Worm (Caenorhabditis elegans): ENCODE measurements around the gene F54B11.10.

The F54B11.10 gene

ce11 chrX:13581820-13582219 lies at the start of gene F54B11.10:
Gene F54B11.10 (plus strand): TSS chrX:13582120.
- TF ChIP-seq unc-62 (GFP tag; optimal IDR thresholded peaks at IDR 0.05) = no peak

ce11 chrX:13532424-13533309 lies 49.3 kb upstream of the F54B11.10 start, which contains the start of gene acr-12:
Gene acr-12 (plus strand): TSS chrX:13532853.
- no peak for TF ChIP-seq unc-62 (GFP tag; optimal IDR thresholded peaks at IDR 0.05)

ce11 chrX:13536759-13537158 lies 45.2 kb upstream of the F54B11.10 start, which contains the start of gene R01E6.5:
Gene R01E6.5 (plus strand): TSS chrX:13537059.
- TF ChIP-seq unc-62 (GFP tag; optimal IDR thresholded peaks at IDR 0.05) = no peak

DNA sequence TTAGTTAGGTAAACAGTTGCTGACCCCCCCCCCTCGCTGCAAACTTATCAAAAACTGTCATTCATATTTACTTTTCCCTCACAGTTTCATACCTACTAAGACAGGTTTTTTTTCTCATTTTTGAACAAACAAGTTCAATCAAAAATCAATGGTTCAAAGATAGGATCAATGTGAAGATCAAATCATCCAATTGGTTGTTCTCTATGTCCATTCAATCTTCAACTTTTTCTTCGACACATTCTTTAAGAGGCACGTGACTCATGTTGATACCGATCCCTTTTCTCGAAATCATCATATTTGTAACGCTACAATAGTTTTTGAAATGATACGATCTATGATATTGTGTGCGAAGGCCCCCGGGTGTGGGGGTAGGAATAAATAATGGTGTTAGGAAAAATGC lies 42.2 kb upstream of the F54B11.10 start:
- no peak for TF ChIP-seq unc-62 (GFP tag; optimal IDR thresholded peaks at IDR 0.05)

DNA sequence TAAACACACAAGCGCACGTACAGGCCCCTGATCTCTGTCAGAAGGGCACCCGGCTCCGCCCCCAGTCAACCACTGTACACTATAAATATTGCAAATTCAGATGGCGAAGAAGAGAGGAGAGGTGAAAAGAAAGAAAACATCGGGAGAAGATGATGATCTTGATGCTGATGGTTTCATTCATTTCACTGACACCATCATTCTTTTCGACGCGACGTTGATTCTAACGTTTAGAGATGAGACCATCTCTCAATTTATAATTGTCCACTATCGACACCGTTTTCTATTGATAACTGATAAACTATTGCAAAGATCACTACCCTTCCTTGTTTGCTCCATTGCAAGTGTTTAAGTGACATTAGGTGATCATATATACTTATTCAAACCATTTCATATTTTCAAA lies 40.6 kb upstream of the F54B11.10 start:
- no peak for TF ChIP-seq unc-62 (GFP tag; optimal IDR thresholded peaks at IDR 0.05)

DNA sequence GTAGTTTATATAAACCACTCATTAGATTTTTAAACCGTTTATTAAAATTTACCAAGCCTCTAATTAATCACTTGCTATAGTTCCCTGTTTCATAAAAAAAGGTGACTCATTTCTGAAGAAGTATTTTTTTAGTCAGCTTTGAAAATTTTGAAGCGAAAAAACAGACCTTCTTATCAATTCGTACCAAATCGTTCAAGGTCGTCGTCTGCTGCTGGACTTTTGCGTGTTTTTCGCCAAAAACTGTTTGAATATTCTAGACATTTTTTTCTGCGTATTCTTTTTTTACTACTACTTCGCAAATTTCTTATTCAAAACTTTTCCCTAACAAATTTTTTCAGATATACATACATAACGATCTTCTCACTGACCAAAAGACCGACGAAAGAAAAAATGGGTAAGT lies 39.7 kb upstream of the F54B11.10 start, which contains the start of gene cah-4:
Gene cah-4 (plus strand): TSS at position 339 of the 400 bp plus-strand sequence.
- no peak for TF ChIP-seq unc-62 (GFP tag; optimal IDR thresholded peaks at IDR 0.05)

DNA sequence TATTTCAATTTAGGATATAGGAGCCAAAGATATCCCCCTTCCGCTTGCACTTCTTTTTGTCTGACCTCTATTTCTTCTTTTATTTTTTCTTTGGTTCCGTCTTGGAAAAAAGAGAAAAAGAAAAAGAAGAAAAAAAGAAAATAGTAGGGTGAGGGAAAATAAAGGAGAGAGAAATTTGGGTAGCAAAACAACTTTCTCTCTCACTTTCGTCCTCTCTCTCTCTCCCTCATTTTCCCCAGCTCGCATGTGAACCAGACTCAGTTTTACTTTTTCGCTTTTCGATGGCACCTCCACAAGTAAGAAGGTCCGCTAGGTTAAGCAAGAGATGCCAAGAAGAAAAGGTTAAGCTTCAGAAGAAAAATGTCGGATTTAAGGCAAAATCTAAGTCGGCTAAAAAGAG lies 39.2 kb upstream of the F54B11.10 start:
- no peak for TF ChIP-seq unc-62 (GFP tag; optimal IDR thresholded peaks at IDR 0.05)

DNA sequence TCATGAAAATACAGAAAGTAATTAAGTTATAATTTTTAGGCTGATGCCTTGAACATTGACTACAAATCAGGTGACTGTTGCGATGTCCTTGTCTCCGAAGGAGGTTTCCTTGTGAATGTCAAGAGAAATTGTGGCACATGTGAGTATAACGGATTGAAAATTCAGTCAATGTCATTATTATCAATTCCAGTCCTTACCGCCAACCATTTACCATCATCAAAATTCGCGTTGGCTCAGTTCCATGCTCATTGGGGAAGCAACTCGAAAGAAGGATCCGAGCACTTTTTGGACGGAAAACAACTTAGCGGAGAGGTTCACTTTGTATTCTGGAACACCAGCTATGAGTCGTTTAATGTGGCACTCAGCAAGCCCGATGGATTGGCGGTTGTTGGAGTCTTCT lies 38.6 kb upstream of the F54B11.10 start:
- TF ChIP-seq unc-62 (GFP tag; optimal IDR thresholded peaks at IDR 0.05) = no peak

- TF ChIP-seq unc-62 (GFP tag; optimal IDR thresholded peaks at IDR 0.05) = no peak
Observed at ce11 chrX:13544544-13545021, 37.3 kb upstream of the F54B11.10 start.

ce11 chrX:13550890-13551289 lies 31.0 kb upstream of the F54B11.10 start, which contains the start of gene odr-1:
Gene odr-1 (minus strand): TSS chrX:13550990.
- TF ChIP-seq unc-62 (GFP tag; optimal IDR thresholded peaks at IDR 0.05) = no peak

DNA sequence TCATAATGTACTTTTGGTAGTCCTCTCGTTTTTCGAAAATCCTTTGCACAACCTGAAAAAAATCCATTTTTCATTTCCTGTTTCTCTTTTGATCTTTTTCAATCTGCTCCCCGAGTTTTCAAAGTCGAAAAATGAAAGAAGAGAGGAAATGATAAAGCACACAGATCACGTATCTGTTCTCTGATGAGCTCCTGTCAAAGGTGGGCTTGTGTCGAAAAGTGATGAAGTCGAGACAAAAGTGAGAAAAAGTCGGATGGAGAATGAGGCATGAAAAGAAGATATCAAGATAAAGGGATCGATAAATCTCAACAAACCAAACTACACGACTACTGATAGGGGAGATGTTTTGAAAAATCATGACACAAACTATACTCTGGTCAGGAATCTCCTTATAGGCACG lies 26.8 kb upstream of the F54B11.10 start:
- no peak for TF ChIP-seq unc-62 (GFP tag; optimal IDR thresholded peaks at IDR 0.05)

DNA sequence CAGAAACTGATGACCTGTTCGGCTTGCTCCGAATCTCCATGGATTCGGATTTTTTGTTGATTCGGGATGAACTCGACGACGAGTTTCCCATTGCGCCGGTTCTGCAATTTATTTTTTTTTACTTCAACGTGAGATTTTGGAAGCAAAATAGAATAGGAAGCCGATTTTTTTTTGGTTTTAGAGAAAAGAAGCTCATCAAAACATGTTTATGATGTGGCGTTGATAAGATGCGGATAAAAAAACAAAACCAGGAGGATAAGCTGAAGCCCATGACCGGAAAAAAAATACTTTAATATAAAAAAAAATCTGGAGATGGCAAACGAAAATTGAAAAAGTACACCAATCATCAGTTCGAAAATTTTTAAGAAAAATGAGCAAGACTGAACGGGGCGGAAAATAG lies 25.9 kb upstream of the F54B11.10 start, which contains the start of gene glb-20:
Gene glb-20 (minus strand): TSS at position 101 of the 400 bp plus-strand sequence.
- TF ChIP-seq unc-62 (GFP tag; optimal IDR thresholded peaks at IDR 0.05) = no peak

ce11 chrX:13558667-13559066 lies 23.3 kb upstream of the F54B11.10 start:
- no peak for TF ChIP-seq unc-62 (GFP tag; optimal IDR thresholded peaks at IDR 0.05)

- TF ChIP-seq unc-62 (GFP tag; optimal IDR thresholded peaks at IDR 0.05) = no peak
Observed at ce11 chrX:13561954-13562353, 20.0 kb upstream of the F54B11.10 start.

DNA sequence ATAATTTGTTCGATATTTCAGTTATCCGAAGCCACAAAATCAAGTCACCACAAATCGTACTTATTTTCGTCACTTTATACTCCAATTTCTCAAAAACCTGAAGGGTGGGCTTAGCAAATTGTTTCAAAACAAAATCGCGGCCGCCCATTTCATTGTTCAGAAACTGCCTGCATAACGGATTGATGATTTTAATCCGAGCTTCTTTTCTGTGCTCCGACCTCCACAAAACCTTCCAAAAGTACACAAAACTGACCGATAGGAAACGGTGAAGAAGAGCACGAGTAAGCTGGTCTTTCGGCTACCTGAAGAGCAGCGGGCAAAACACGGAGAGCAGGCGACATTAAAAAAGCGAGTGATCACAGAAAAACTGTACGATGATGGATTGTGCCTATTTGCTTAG lies 15.5 kb upstream of the F54B11.10 start, which contains the start of gene R01E6.2:
Gene R01E6.2 (minus strand): TSS at position 101 of the 400 bp plus-strand sequence.
- TF ChIP-seq unc-62 (GFP tag; optimal IDR thresholded peaks at IDR 0.05) = no peak

ce11 chrX:13569854-13570253 lies 12.1 kb upstream of the F54B11.10 start, which contains the start of gene R01E6.7:
Gene R01E6.7 (minus strand): TSS chrX:13569954.
- TF ChIP-seq unc-62 (GFP tag; optimal IDR thresholded peaks at IDR 0.05) = no peak

DNA sequence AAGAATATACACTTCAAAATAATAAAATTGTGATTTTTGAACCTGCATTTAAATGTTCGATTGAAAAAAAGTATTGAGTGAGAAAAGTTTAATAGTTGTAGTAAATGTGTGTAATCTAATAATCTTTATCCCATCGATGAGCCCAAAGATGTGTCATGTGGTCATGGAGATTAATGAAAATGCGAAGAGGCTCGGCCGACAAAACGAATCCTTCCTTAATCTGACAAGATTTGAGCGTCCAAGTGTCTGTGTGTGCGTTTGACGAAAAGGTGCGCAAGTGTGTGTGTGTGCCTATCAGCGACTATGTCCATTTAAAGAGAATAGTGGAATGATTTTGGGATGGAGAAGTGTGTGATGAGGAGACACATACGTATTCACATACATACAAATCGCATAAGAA lies 7.9 kb upstream of the F54B11.10 start:
- TF ChIP-seq unc-62 (GFP tag; optimal IDR thresholded peaks at IDR 0.05) = no peak
